Worm (Caenorhabditis elegans) whole organism, young adult: ENCODE results near the gene wht-3.

Experiments used
- B0336.3 ChIP-seq: fragments of 200-800 bp; sonication (Bioruptor generic); IDR thresholded peaks from 2 replicates; pipeline ENCODE4 v1.3.6; 2022; ENCODE audit warnings: missing genetic modification characterization, missing compliant biosample characterization
- C17E4.6 ChIP-seq: fragments of 200-800 bp; sonication (Bioruptor generic); IDR thresholded peaks from 2 replicates; pipeline ENCODE4 v1.3.6; 2022; ENCODE audit warnings: missing genetic modification reagents, missing genetic modification characterization, missing compliant biosample characterization
- F22D6.2 ChIP-seq: sonication (generic microtip); optimal IDR thresholded peaks from 2 replicates; lab custom pipeline; 2016; ENCODE audit warnings: mild to moderate bottlenecking, missing genetic modification characterization, missing compliant biosample characterization
- F23B12.7 ChIP-seq: sonication (generic microtip); optimal IDR thresholded peaks from 2 replicates; lab custom pipeline; 2017; ENCODE audit warnings: missing genetic modification characterization, mild to moderate bottlenecking, missing compliant biosample characterization, antibody characterized with exemption, moderate library complexity; ENCODE audit not compliant: insufficient read depth
- F33H1.4 ChIP-seq: fragments of 200-800 bp; sonication (Bioruptor generic); IDR thresholded peaks from 2 replicates; pipeline ENCODE4 v1.3.6; 2022; ENCODE audit warnings: missing genetic modification reagents, missing genetic modification characterization, missing compliant biosample characterization
- F37B4.10 ChIP-seq: fragments of 200-800 bp; sonication (Bioruptor generic); IDR thresholded peaks from 2 replicates; pipeline ENCODE4 v1.3.6; 2022; ENCODE audit warnings: missing genetic modification characterization, missing compliant biosample characterization
- F39B2.1 ChIP-seq: fragments of 200-800 bp; sonication (Bioruptor generic); IDR thresholded peaks from 2 replicates; pipeline ENCODE4 v1.3.6; 2022; ENCODE audit warnings: missing genetic modification reagents, missing genetic modification characterization, missing compliant biosample characterization
- F55B11.4 ChIP-seq: sonication (generic microtip); optimal IDR thresholded peaks from 2 replicates; lab custom pipeline; 2016; ENCODE audit warnings: missing compliant biosample characterization, missing genetic modification characterization, borderline replicate concordance; ENCODE audit not compliant: insufficient read depth
- F57C9.4 ChIP-seq: sonication (generic microtip); optimal IDR thresholded peaks from 2 replicates; lab custom pipeline; 2017; ENCODE audit warnings: mild to moderate bottlenecking, missing genetic modification characterization, missing compliant biosample characterization
- K12H6.12 ChIP-seq: fragments of 200-800 bp; sonication (Bioruptor generic); optimal IDR thresholded peaks from 2 replicates; lab custom pipeline; 2018; ENCODE audit warnings: mild to moderate bottlenecking, missing genetic modification characterization, missing compliant biosample characterization
- T07F8.4 ChIP-seq: sonication (generic microtip); optimal IDR thresholded peaks from 2 replicates; lab custom pipeline; 2016; ENCODE audit warnings: mild to moderate bottlenecking, missing genetic modification characterization, moderate library complexity, missing compliant biosample characterization
- Y56A3A.18 ChIP-seq: fragments of 200-800 bp; sonication (Bioruptor generic); IDR thresholded peaks from 2 replicates; pipeline ENCODE4 v1.3.6; 2022; ENCODE audit warnings: missing genetic modification reagents, missing genetic modification characterization, missing compliant biosample characterization
- Y79H2A.3 ChIP-seq: fragments of 200-800 bp; sonication (Bioruptor generic); conservative IDR thresholded peaks from 2 replicates; pipeline ENCODE4 v1.3.6; 2022; ENCODE audit warnings: missing genetic modification reagents, missing genetic modification characterization, missing compliant biosample characterization
- akir-1 ChIP-seq: fragments of 200-800 bp; sonication (Bioruptor generic); optimal IDR thresholded peaks from 2 replicates; lab custom pipeline; 2018; ENCODE audit warnings: mild to moderate bottlenecking, missing genetic modification characterization, moderate library complexity, missing compliant biosample characterization
- ama-1 ChIP-seq, 3 experiments: fragments of 150-350 bp in 1 of 3; sonication (generic microtip) in 2 of 3; optimal IDR thresholded peaks; 2 replicates each; lab custom pipeline; 2014 to 2018; ENCODE audit warnings: missing biosample characterization in 2 of 3, missing genetic modification characterization in 2 of 3, missing genetic modification reagents in 2 of 3
- atf-7 ChIP-seq: sonication (generic microtip); optimal IDR thresholded peaks from 2 replicates; lab custom pipeline; 2017; ENCODE audit warnings: mild to moderate bottlenecking, missing genetic modification characterization, missing compliant biosample characterization
- bed-2 ChIP-seq: fragments of 200-800 bp; sonication (Bioruptor generic); IDR thresholded peaks from 2 replicates; pipeline ENCODE4 v1.3.6; 2022; ENCODE audit warnings: missing genetic modification reagents, missing genetic modification characterization, missing compliant biosample characterization
- cebp-2 ChIP-seq: fragments of 200-800 bp; sonication (Bioruptor generic); IDR thresholded peaks from 2 replicates; pipeline ENCODE4 v1.3.6; 2022; ENCODE audit warnings: missing genetic modification characterization, missing compliant biosample characterization
- ceh-100 ChIP-seq: fragments of 200-800 bp; sonication (Bioruptor generic); IDR thresholded peaks from 2 replicates; pipeline ENCODE4 v1.3.6; 2022; ENCODE audit warnings: missing genetic modification reagents, missing genetic modification characterization, missing compliant biosample characterization
- ceh-40 ChIP-seq: fragments of 200-800 bp; sonication (Bioruptor generic); IDR thresholded peaks from 2 replicates; pipeline ENCODE4 v1.3.6; 2022; ENCODE audit warnings: missing genetic modification characterization, missing compliant biosample characterization
- ceh-58 ChIP-seq: fragments of 200-800 bp; sonication (Bioruptor generic); IDR thresholded peaks from 2 replicates; pipeline ENCODE4 v1.3.6; 2022; ENCODE audit warnings: missing genetic modification characterization, missing compliant biosample characterization
- ceh-79 ChIP-seq: sonication (generic microtip); optimal IDR thresholded peaks from 2 replicates; lab custom pipeline; 2017; ENCODE audit warnings: mild to moderate bottlenecking, missing genetic modification characterization, missing compliant biosample characterization
- die-1 ChIP-seq: sonication (generic microtip); optimal IDR thresholded peaks from 2 replicates; lab custom pipeline; 2016; ENCODE audit warnings: missing genotype, mild to moderate bottlenecking, missing genetic modification characterization, missing compliant biosample characterization
- dox-1 ChIP-seq: fragments of 200-800 bp; sonication (Bioruptor generic); IDR thresholded peaks from 2 replicates; pipeline ENCODE4 v1.3.6; 2022; ENCODE audit warnings: missing genetic modification reagents, missing genetic modification characterization, missing compliant biosample characterization
- dpl-1 ChIP-seq: fragments of 150-350 bp; optimal IDR thresholded peaks from 2 replicates; lab custom pipeline; 2014; ENCODE audit warnings: missing biosample characterization, missing genetic modification reagents, missing genetic modification characterization
- egrh-3 ChIP-seq: fragments of 200-800 bp; sonication (Bioruptor generic); IDR thresholded peaks from 2 replicates; pipeline ENCODE4 v1.3.6; 2022; ENCODE audit warnings: missing genetic modification reagents, missing genetic modification characterization, missing compliant biosample characterization
- fkh-3 ChIP-seq: sonication (generic microtip); optimal IDR thresholded peaks from 2 replicates; lab custom pipeline; 2016; ENCODE audit warnings: mild to moderate bottlenecking, missing genetic modification characterization, missing compliant biosample characterization
- hlh-26 ChIP-seq: fragments of 200-800 bp; sonication (Bioruptor generic); conservative IDR thresholded peaks from 2 replicates; pipeline ENCODE4 v1.3.6; 2022; ENCODE audit warnings: missing genetic modification reagents, missing genetic modification characterization, missing compliant biosample characterization
- hmg-20 ChIP-seq: fragments of 200-800 bp; sonication (Bioruptor generic); IDR thresholded peaks from 2 replicates; pipeline ENCODE4 v1.3.6; 2022; ENCODE audit warnings: missing genetic modification reagents, missing genetic modification characterization, missing compliant biosample characterization
- lin-26 ChIP-seq: fragments of 200-800 bp; sonication (Bioruptor generic); IDR thresholded peaks from 2 replicates; pipeline ENCODE4 v1.3.6; 2022; ENCODE audit warnings: missing genetic modification reagents, missing genetic modification characterization, missing compliant biosample characterization
- lin-40 ChIP-seq: sonication (generic microtip); optimal IDR thresholded peaks from 2 replicates; lab custom pipeline; 2016; ENCODE audit warnings: missing genetic modification characterization, mild to moderate bottlenecking, missing compliant biosample characterization, missing genotype, missing genetic modification reagents
- madf-10 ChIP-seq: sonication (generic microtip); optimal IDR thresholded peaks from 2 replicates; lab custom pipeline; 2016; ENCODE audit warnings: mild to moderate bottlenecking, missing genetic modification characterization, missing compliant biosample characterization
- mes-4 ChIP-seq: sonication (generic microtip); optimal IDR thresholded peaks from 2 replicates; lab custom pipeline; 2016; ENCODE audit warnings: missing genotype, missing genetic modification characterization, missing compliant biosample characterization
- mxl-1 ChIP-seq: sonication (generic microtip); optimal IDR thresholded peaks from 2 replicates; lab custom pipeline; 2016; ENCODE audit warnings: missing genetic modification characterization, missing compliant biosample characterization
- nhr-80 ChIP-seq: sonication (generic microtip); optimal IDR thresholded peaks from 2 replicates; lab custom pipeline; 2016; ENCODE audit warnings: missing genetic modification characterization, missing compliant biosample characterization
- nhr-90 ChIP-seq: sonication (generic microtip); optimal IDR thresholded peaks from 2 replicates; lab custom pipeline; 2016; ENCODE audit warnings: missing genotype, mild to moderate bottlenecking, missing genetic modification characterization, missing compliant biosample characterization
- pha-4 ChIP-seq: fragments of 150-350 bp; sonication (generic microtip); optimal IDR thresholded peaks from 2 replicates; lab custom pipeline; 2014; ENCODE audit warnings: missing biosample characterization, missing genetic modification reagents, missing genetic modification characterization
- rcor-1 ChIP-seq: fragments of 200-800 bp; sonication (Bioruptor generic); IDR thresholded peaks from 2 replicates; pipeline ENCODE4 v1.3.6; 2022; ENCODE audit warnings: missing genetic modification reagents, missing genetic modification characterization, missing compliant biosample characterization
- snpc-1.1 ChIP-seq: sonication (generic microtip); optimal IDR thresholded peaks from 2 replicates; lab custom pipeline; 2017; ENCODE audit warnings: missing genetic modification characterization, mild to moderate bottlenecking, missing compliant biosample characterization, antibody characterized with exemption, moderate library complexity, missing genotype, missing genetic modification reagents; ENCODE audit not compliant: insufficient read depth
- tbp1 ChIP-seq: fragments of 200-800 bp; sonication (Bioruptor generic); optimal IDR thresholded peaks from 2 replicates; lab custom pipeline; 2018; ENCODE audit warnings: mild to moderate bottlenecking, missing genetic modification characterization, missing compliant biosample characterization
- tlf-1 ChIP-seq: fragments of 200-800 bp; sonication (Bioruptor generic); optimal IDR thresholded peaks from 2 replicates; lab custom pipeline; 2018; ENCODE audit warnings: mild to moderate bottlenecking, missing genetic modification characterization, missing compliant biosample characterization
- unc-62 ChIP-seq: fragments of 150-350 bp; optimal IDR thresholded peaks from 2 replicates; lab custom pipeline; 2014; ENCODE audit warnings: missing biosample characterization, missing genetic modification reagents, missing genetic modification characterization
- zim-3 ChIP-seq: sonication (generic microtip); optimal IDR thresholded peaks from 2 replicates; lab custom pipeline; 2017; ENCODE audit warnings: mild to moderate bottlenecking, missing genetic modification characterization, moderate library complexity, missing compliant biosample characterization
- ztf-22 ChIP-seq: fragments of 200-800 bp; sonication (Bioruptor generic); optimal IDR thresholded peaks from 2 replicates; lab custom pipeline; 2018; ENCODE audit warnings: mild to moderate bottlenecking, missing genetic modification characterization, moderate library complexity, missing compliant biosample characterization
- ztf-25 ChIP-seq: fragments of 200-800 bp; sonication (Bioruptor generic); IDR thresholded peaks from 2 replicates; pipeline ENCODE4 v1.3.6; 2022; ENCODE audit warnings: missing genetic modification reagents, missing genetic modification characterization, missing compliant biosample characterization
- ztf-26 ChIP-seq: sonication (generic microtip); optimal IDR thresholded peaks from 2 replicates; lab custom pipeline; 2017; ENCODE audit warnings: missing genetic modification characterization, missing compliant biosample characterization
- ztf-28 ChIP-seq: fragments of 200-800 bp; sonication (Bioruptor generic); IDR thresholded peaks from 2 replicates; pipeline ENCODE4 v1.3.6; 2022; ENCODE audit warnings: missing genetic modification reagents, missing genetic modification characterization, missing compliant biosample characterization
- ztf-3 ChIP-seq: fragments of 200-800 bp; sonication (Bioruptor generic); optimal IDR thresholded peaks from 2 replicates; lab custom pipeline; 2018; ENCODE audit warnings: mild to moderate bottlenecking, missing genetic modification characterization, missing compliant biosample characterization
- ztf-6 ChIP-seq: fragments of 200-800 bp; sonication (Bioruptor generic); IDR thresholded peaks from 2 replicates; pipeline ENCODE4 v1.3.6; 2022; ENCODE audit warnings: missing genetic modification reagents, missing genetic modification characterization, missing compliant biosample characterization

Gene wht-3

ce11 chrIII:4193659-4194103 lies 42.3 kb upstream of the wht-3 start, which contains the start of gene xbp-1 (continued):
- TF ChIP-seq ceh-40 (GFP tag; lab: Robert Waterston, UW) = no peak
- TF ChIP-seq rcor-1 = peak; percentile 31
- TF ChIP-seq ceh-58 (GFP tag; lab: Robert Waterston, UW) = no peak
- TF ChIP-seq tlf-1 = peak; percentile 78
- no peak for TF ChIP-seq ceh-79
- peak; percentile 76 for TF ChIP-seq unc-62 (GFP tag; lab: Kevin White, UChicago)
- TF ChIP-seq B0336.3 = peak; percentile 80
- TF ChIP-seq F37B4.10 (GFP tag; lab: Robert Waterston, UW) = 0 out of 2 replicates have a peak, but pooled peaks have one; percentile 52
- TF ChIP-seq nhr-80 = peak; percentile 100
- TF ChIP-seq F55B11.4 (tag; lab: Kevin White, UChicago) = no peak
- TF ChIP-seq snpc-1.1 (tag; lab: Kevin White, UChicago) = no peak
- peak; percentile 47 for TF ChIP-seq F22D6.2 (tag; lab: Kevin White, UChicago)
- TF ChIP-seq Y79H2A.3 (GFP tag; lab: Robert Waterston, UW) = no peak
- TF ChIP-seq fkh-3 (tag; lab: Kevin White, UChicago) = no peak
- TF ChIP-seq hmg-20 (GFP tag; lab: Robert Waterston, UW) = no peak
- no peak for TF ChIP-seq lin-26 (GFP tag; lab: Robert Waterston, UW)
- peak; percentile 84 for TF ChIP-seq lin-40 (tag; lab: Kevin White, UChicago)
- TF ChIP-seq mxl-1 (tag; lab: Kevin White, UChicago) = no peak
- TF ChIP-seq ztf-25 = no peak
- no peak for TF ChIP-seq die-1 (tag; lab: Kevin White, UChicago)
- peak; percentile 95 for TF ChIP-seq ztf-22 (GFP tag; lab: Kevin White, UChicago)
- no peak for TF ChIP-seq bed-2
- peak; percentile 32; the same call in 1 of the 2 replicates for TF ChIP-seq ztf-6 (GFP tag; lab: Robert Waterston, UW)
- TF ChIP-seq dox-1 (GFP tag; lab: Robert Waterston, UW) = peak; percentile 92
- TF ChIP-seq madf-10 (tag; lab: Kevin White, UChicago) = peak; percentile 91
- no peak for TF ChIP-seq cebp-2 (GFP tag; lab: Robert Waterston, UW)
- no peak for TF ChIP-seq ztf-28 (GFP tag; lab: Robert Waterston, UW)
- TF ChIP-seq mes-4 (tag; lab: Kevin White, UChicago) = no peak
- no peak for TF ChIP-seq zim-3 (tag; lab: Kevin White, UChicago)
- TF ChIP-seq hlh-26 = no peak
- peak; percentile 99 for TF ChIP-seq atf-7 (tag; lab: Kevin White, UChicago)
- peak; percentile 3 for TF ChIP-seq ztf-3
- peak; percentile 74 for TF ChIP-seq akir-1 (GFP tag; lab: Kevin White, UChicago)
- TF ChIP-seq pha-4 = peak; percentile 94
- TF ChIP-seq F23B12.7 = peak; percentile 31
- no peak for TF ChIP-seq C17E4.6
- TF ChIP-seq F57C9.4 (tag; lab: Kevin White, UChicago) = no peak
- peak; percentile 75 for TF ChIP-seq ama-1 (optimal IDR thresholded peaks at IDR 0.05; lab: Kevin White, UChicago)
- TF ChIP-seq ama-1 (GFP tag; optimal IDR thresholded peaks at IDR 0.05; lab: Kevin White, UChicago) = no peak
- TF ChIP-seq egrh-3 (GFP tag; lab: Robert Waterston, UW) = no peak
- peak; percentile 64 for TF ChIP-seq tbp1 (GFP tag; lab: Kevin White, UChicago)
- TF ChIP-seq T07F8.4 (tag; lab: Kevin White, UChicago) = no peak
- TF ChIP-seq Y56A3A.18 (GFP tag; lab: Robert Waterston, UW) = no peak
- TF ChIP-seq K12H6.12 (tag; lab: Kevin White, UChicago) = peak; percentile 89
- no peak for TF ChIP-seq F33H1.4 (GFP tag; lab: Robert Waterston, UW)
- TF ChIP-seq dpl-1 (GFP tag; lab: Kevin White, UChicago) = no peak
- TF ChIP-seq F39B2.1 (GFP tag; lab: Robert Waterston, UW) = no peak
- TF ChIP-seq ceh-100 (GFP tag; lab: Robert Waterston, UW) = no peak
- peak; percentile 79 for TF ChIP-seq nhr-90 (tag; lab: Kevin White, UChicago)
- TF ChIP-seq ztf-26 (tag; lab: Kevin White, UChicago) = peak; percentile 44
